Fruit fly (Drosophila melanogaster) S2 (cell line): Measurements from ENCODE around the gene DZIP1.

Source experiments
- CG8478 ChIP-seq: fragments of >200 bp; optimal IDR thresholded peaks from 2 replicates; lab custom pipeline; 2018
- CTCF ChIP-seq, 2 experiments: fragments of >200 bp; optimal IDR thresholded peaks; 2 replicates each; lab custom pipeline; 2018

DNA sequence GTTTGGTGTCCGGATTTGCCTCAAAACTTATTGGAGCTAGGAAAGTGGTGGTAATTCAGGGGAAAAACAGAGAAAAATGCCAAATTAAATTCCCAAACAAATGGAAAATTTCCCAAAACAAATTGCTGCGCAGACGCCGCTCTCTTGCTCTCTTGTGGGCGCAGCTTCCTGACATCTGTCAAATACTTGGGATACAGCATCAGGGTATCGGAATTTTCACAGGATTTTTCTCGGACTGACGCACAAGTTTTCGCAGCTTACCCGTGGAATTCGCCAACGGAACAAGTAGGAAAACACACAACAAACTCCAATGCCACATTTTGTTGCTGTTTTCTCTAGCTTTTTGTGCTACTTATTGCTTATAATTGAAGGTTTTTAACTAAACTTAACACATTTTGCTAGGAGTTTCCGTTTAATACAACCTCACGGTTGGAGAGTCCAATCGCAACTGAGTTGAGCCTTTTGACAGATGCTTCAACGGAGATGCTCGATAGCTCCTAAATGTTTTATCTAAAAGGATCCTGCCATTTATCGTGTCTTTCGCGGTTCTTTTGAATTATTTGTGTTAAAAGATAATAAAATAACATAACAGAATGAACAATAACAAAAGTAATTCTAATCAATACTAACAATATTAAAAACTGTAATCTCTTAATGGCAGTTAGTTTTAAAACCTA is at the start of gene DZIP1, which contains the start of gene nAChRbeta2:
- no peak for TF ChIP-seq CG8478 (lab: Kevin White, UChicago)
- TF ChIP-seq CTCF (optimal IDR thresholded peaks at IDR 0.05; lab: Kevin White, UChicago) = no peak
